Worm (Caenorhabditis elegans) whole organism, L3 larva: ENCODE results near the gene T10D4.7.

Experiments used
- ceh-16 ChIP-seq: sonication (generic microtip); optimal IDR thresholded peaks from 2 replicates; lab custom pipeline; 2017; ENCODE audit warnings: missing biosample characterization, missing genetic modification characterization
- ceh-9 ChIP-seq: sonication (generic microtip); optimal IDR thresholded peaks from 2 replicates; lab custom pipeline; 2018; ENCODE audit warnings: missing biosample characterization, missing genetic modification characterization
- egl-27 ChIP-seq: sonication (generic microtip); optimal IDR thresholded peaks from 4 replicates; lab custom pipeline; 2017; ENCODE audit warnings: missing biosample characterization, missing genetic modification reagents, missing genetic modification characterization
- elt-3 ChIP-seq, 3 experiments: fragments of 150-350 bp in 1 of 3; sonication (generic microtip) in 2 of 3; optimal IDR thresholded peaks; 2 replicates in 2 of 3; 4 replicates in 1 of 3; lab custom pipeline; 2014 to 2017; ENCODE audit warnings: missing biosample characterization in 3 of 3, missing genetic modification characterization in 3 of 3
- fkh-10 ChIP-seq: sonication (generic microtip); optimal IDR thresholded peaks from 2 replicates; lab custom pipeline; 2017; ENCODE audit warnings: missing biosample characterization, missing genetic modification reagents, missing genetic modification characterization
- fos-1 ChIP-seq: fragments of 150-350 bp; optimal IDR thresholded peaks from 2 replicates; lab custom pipeline; 2014; ENCODE audit warnings: missing biosample characterization, missing genetic modification characterization
- jun-1 ChIP-seq: fragments of 150-350 bp; optimal IDR thresholded peaks from 2 replicates; lab custom pipeline; 2014; ENCODE audit warnings: missing biosample characterization, missing genetic modification reagents, missing genetic modification characterization
- lin-39 ChIP-seq: fragments of 150-350 bp; optimal IDR thresholded peaks from 2 replicates; lab custom pipeline; 2018; ENCODE audit warnings: missing biosample characterization, missing genetic modification reagents, missing genetic modification characterization
- mdl-1 ChIP-seq: fragments of 150-350 bp; optimal IDR thresholded peaks from 2 replicates; lab custom pipeline; 2014; ENCODE audit warnings: missing biosample characterization, missing genetic modification characterization
- nfya-1 ChIP-seq: sonication (generic microtip); optimal IDR thresholded peaks from 2 replicates; lab custom pipeline; 2017; ENCODE audit warnings: missing genetic modification characterization, mild to moderate bottlenecking, missing compliant biosample characterization, antibody characterized with exemption, moderate library complexity; ENCODE audit not compliant: insufficient read depth
- nhr-11 ChIP-seq: fragments of 150-350 bp; optimal IDR thresholded peaks from 2 replicates; lab custom pipeline; 2014; ENCODE audit warnings: missing biosample characterization, missing genetic modification characterization
- nhr-28 ChIP-seq: fragments of 150-350 bp; optimal IDR thresholded peaks from 2 replicates; lab custom pipeline; 2014; ENCODE audit warnings: missing biosample characterization, missing genetic modification characterization
- pha-4 ChIP-seq: fragments of 150-350 bp; optimal IDR thresholded peaks from 2 replicates; lab custom pipeline; 2014; ENCODE audit warnings: missing biosample characterization, missing genetic modification reagents, missing genetic modification characterization
- pqm-1 ChIP-seq: fragments of 150-350 bp; optimal IDR thresholded peaks from 2 replicates; lab custom pipeline; 2017; ENCODE audit warnings: missing biosample characterization, missing genetic modification characterization, inconsistent platforms

DNA sequence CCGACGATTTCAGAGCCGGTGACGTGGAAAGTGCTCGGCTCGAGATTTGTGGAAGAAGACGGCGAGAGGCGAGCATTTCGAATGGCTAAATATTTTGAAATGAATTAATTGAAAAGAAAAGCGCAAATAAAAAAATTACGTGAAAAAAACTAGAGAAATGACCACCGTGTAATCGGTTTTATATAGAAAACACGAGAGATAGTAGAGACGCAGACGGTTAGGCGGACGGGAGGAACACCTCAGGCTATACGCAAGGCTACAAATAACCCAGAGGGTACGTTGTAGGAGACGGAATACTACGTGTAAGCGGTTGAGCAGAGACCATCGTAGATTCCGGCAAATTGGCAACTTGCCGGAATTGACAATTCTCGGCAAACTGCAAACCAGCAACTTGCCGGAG lies 6.4 kb upstream of the T10D4.7 start, which contains the start of gene Y25C1A.13:
- TF ChIP-seq elt-3 (tag; optimal IDR thresholded peaks at IDR 0.05; lab: Kevin White, UChicago), result no peak
- no peak for TF ChIP-seq nhr-28 (tag; lab: Kevin White, UChicago)
- no peak for TF ChIP-seq ceh-9
- TF ChIP-seq pha-4 (tag; lab: Kevin White, UChicago), result no peak
- TF ChIP-seq fkh-10, result no peak
- no peak for TF ChIP-seq nfya-1 (tag; lab: Kevin White, UChicago)
- TF ChIP-seq ceh-16 (tag; lab: Kevin White, UChicago), result no peak
- no peak for TF ChIP-seq mdl-1 (tag; lab: Kevin White, UChicago)
- TF ChIP-seq jun-1 (tag; lab: Kevin White, UChicago), result no peak
- TF ChIP-seq fos-1 (tag; lab: Kevin White, UChicago), result no peak
- no peak for TF ChIP-seq egl-27
- TF ChIP-seq nhr-11, result no peak
- TF ChIP-seq pqm-1 (tag; lab: Kevin White, UChicago), result no peak
- TF ChIP-seq lin-39 (tag; lab: Kevin White, UChicago), result no peak
